Worm (Caenorhabditis elegans) whole organism, L1 larva: ENCODE results near the gene nhr-280.

Experiments
- C04F5.9 ChIP-seq: sonication (generic microtip); optimal IDR thresholded peaks from 2 replicates; lab custom pipeline; 2016; ENCODE audit warnings: missing genetic modification characterization, missing compliant biosample characterization
- aly-2 ChIP-seq: fragments of 150-350 bp; optimal IDR thresholded peaks from 2 replicates; lab custom pipeline; 2014; ENCODE audit warnings: missing biosample characterization, missing genetic modification characterization
- ama-1 ChIP-seq: fragments of 150-350 bp; optimal IDR thresholded peaks from 2 replicates; lab custom pipeline; 2014
- blmp-1 ChIP-seq: fragments of 150-350 bp; optimal IDR thresholded peaks from 2 replicates; lab custom pipeline; 2014; ENCODE audit warnings: missing biosample characterization, missing genetic modification characterization
- elt-2 ChIP-seq: sonication (generic microtip); optimal IDR thresholded peaks from 2 replicates; lab custom pipeline; 2016; ENCODE audit warnings: missing genetic modification characterization, mild to moderate bottlenecking, inconsistent platforms, missing compliant biosample characterization, missing genetic modification reagents
- elt-3 ChIP-seq, 6 experiments: fragments of 150-350 bp in 1 of 6; sonication (generic microtip); optimal IDR thresholded peaks; 2 replicates each; lab custom pipeline; 2017 to 2018; ENCODE audit warnings: missing biosample characterization in 6 of 6, missing genetic modification characterization in 6 of 6, inconsistent platforms in 1 of 6
- jun-1 ChIP-seq: fragments of 150-350 bp; optimal IDR thresholded peaks from 2 replicates; lab custom pipeline; 2014; ENCODE audit warnings: missing biosample characterization, missing genetic modification reagents, missing genetic modification characterization
- nhr-20 ChIP-seq: sonication (generic microtip); optimal IDR thresholded peaks from 2 replicates; lab custom pipeline; 2016; ENCODE audit warnings: mild to moderate bottlenecking, missing genetic modification characterization, missing compliant biosample characterization
- nhr-85 ChIP-seq: sonication (generic microtip); peaks from one replicate; lab custom pipeline; 2016; ENCODE audit warnings: missing genetic modification characterization, inconsistent platforms, missing compliant biosample characterization
- pqm-1 ChIP-seq: sonication (generic microtip); optimal IDR thresholded peaks from 3 replicates; lab custom pipeline; 2017; ENCODE audit warnings: missing biosample characterization, missing genetic modification characterization
- tbx-2 ChIP-seq: sonication (generic microtip); optimal IDR thresholded peaks from 2 replicates; lab custom pipeline; 2016; ENCODE audit warnings: missing genetic modification characterization, missing compliant biosample characterization
- unc-62 ChIP-seq: fragments of 150-350 bp; optimal IDR thresholded peaks from 2 replicates; lab custom pipeline; 2014; ENCODE audit warnings: missing biosample characterization, missing genetic modification reagents, missing genetic modification characterization

DNA sequence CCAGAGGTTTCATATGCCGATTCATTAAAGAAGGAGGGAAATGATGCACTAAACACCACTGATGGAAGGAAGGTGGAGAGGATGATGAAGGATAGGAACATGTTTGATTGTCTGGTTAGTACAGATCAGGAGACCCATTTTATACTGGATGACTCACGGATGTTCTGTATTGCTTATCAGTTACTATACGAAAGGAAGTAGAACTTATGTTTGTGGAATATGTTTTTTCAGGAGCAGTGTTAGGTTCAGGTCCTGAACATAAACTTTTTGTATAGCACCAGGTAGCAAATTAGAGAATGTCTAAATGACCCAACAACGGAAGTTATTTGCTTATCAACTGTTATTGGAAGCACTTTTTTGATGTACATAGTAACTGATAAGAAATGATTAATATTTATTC is 45.2 kb upstream of the nhr-280 start, which contains the start of gene clec-148:
- TF ChIP-seq nhr-20 (tag; lab: Kevin White, UChicago): no peak
- no peak for TF ChIP-seq unc-62 (GFP tag; lab: Kevin White, UChicago)
- TF ChIP-seq jun-1 (tag; lab: Kevin White, UChicago): no peak
- TF ChIP-seq ama-1 (lab: Kevin White, UChicago): no peak
- TF ChIP-seq C04F5.9 (tag; lab: Kevin White, UChicago): no peak
- TF ChIP-seq elt-3 (tag; optimal IDR thresholded peaks at IDR 0.05; lab: Kevin White, UChicago): no peak
- no peak for TF ChIP-seq elt-2 (tag; lab: Kevin White, UChicago)
- TF ChIP-seq pqm-1 (tag; lab: Kevin White, UChicago): no peak
- TF ChIP-seq blmp-1 (tag; lab: Kevin White, UChicago): no peak
- no peak for TF ChIP-seq tbx-2 (tag; lab: Kevin White, UChicago)
- no peak for TF ChIP-seq aly-2 (tag; lab: Kevin White, UChicago)
- TF ChIP-seq nhr-85 (tag; lab: Kevin White, UChicago): no peak
